Fruit fly (Drosophila melanogaster) whole organism, embryonic: Measurements from ENCODE around the gene mEFG1.

Experiments used
- BEAF-32 ChIP-seq: fragments of 200-800 bp; sonication (Bioruptor generic); optimal IDR thresholded peaks from 3 replicates; lab custom pipeline; 2017; ENCODE audit warnings: missing biosample characterization, missing genetic modification characterization, mild to moderate bottlenecking, moderate library complexity, missing genetic modification reagents
- Bteb2 ChIP-seq: fragments of 200-800 bp; sonication (Bioruptor generic); optimal IDR thresholded peaks from 2 replicates; lab custom pipeline; 2016; ENCODE audit warnings: missing biosample characterization, missing genetic modification characterization
- CG10565 ChIP-seq: fragments of 200-800 bp; sonication (Bioruptor generic); optimal IDR thresholded peaks from 3 replicates; lab custom pipeline; 2016; ENCODE audit warnings: missing biosample characterization, mild to moderate bottlenecking, missing genetic modification characterization
- CG11504 ChIP-seq: fragments of 200-800 bp; sonication (Bioruptor generic); optimal IDR thresholded peaks from 3 replicates; lab custom pipeline; 2019; ENCODE audit warnings: missing biosample characterization, mild to moderate bottlenecking, missing genetic modification characterization, moderate library complexity
- CG12236 ChIP-seq: fragments of 200-800 bp; sonication (Bioruptor generic); optimal IDR thresholded peaks from 2 replicates; lab custom pipeline; 2016; ENCODE audit warnings: missing biosample characterization, missing genetic modification characterization
- CG12942 ChIP-seq: fragments of 200-800 bp; sonication (Bioruptor generic); optimal IDR thresholded peaks from 3 replicates; lab custom pipeline; 2016; ENCODE audit warnings: missing biosample characterization, missing genetic modification characterization
- CG13424 ChIP-seq: fragments of 200-800 bp; sonication (Bioruptor generic); optimal IDR thresholded peaks from 2 replicates; lab custom pipeline; 2019; ENCODE audit warnings: missing biosample characterization, mild to moderate bottlenecking, missing genetic modification characterization, moderate library complexity
- CG14667 ChIP-seq: fragments of 200-800 bp; sonication (Bioruptor generic); IDR thresholded peaks from 2 replicates; pipeline ENCODE4 v1.3.6; 2022; ENCODE audit warnings: missing biosample characterization, missing genetic modification characterization
- CG14710 ChIP-seq: fragments of 200-800 bp; sonication (Bioruptor generic); optimal IDR thresholded peaks from 3 replicates; lab custom pipeline; 2019; ENCODE audit warnings: missing biosample characterization, mild to moderate bottlenecking, missing genetic modification characterization, moderate library complexity
- CG18619 ChIP-seq: fragments of 200-800 bp; sonication (Bioruptor generic); optimal IDR thresholded peaks from 3 replicates; lab custom pipeline; 2017; ENCODE audit warnings: missing biosample characterization, mild to moderate bottlenecking, missing genetic modification characterization
- CG2875 ChIP-seq: fragments of 200-800 bp; sonication (Bioruptor generic); optimal IDR thresholded peaks from 2 replicates; lab custom pipeline; 2017; ENCODE audit warnings: missing biosample characterization, mild to moderate bottlenecking, missing genetic modification characterization, missing genetic modification reagents
- CG30403 ChIP-seq: fragments of 200-800 bp; sonication (Bioruptor generic); optimal IDR thresholded peaks from 3 replicates; lab custom pipeline; 2016; ENCODE audit warnings: missing biosample characterization, missing genetic modification characterization
- CG4424 ChIP-seq: fragments of 200-800 bp; sonication (Bioruptor generic); optimal IDR thresholded peaks from 3 replicates; lab custom pipeline; 2016; ENCODE audit warnings: missing biosample characterization, missing genetic modification characterization
- CG4707 ChIP-seq: fragments of 200-800 bp; sonication (Bioruptor generic); optimal IDR thresholded peaks from 2 replicates; lab custom pipeline; 2018; ENCODE audit warnings: missing biosample characterization, mild to moderate bottlenecking, missing genetic modification characterization, moderate library complexity
- CG4730 ChIP-seq: fragments of 200-800 bp; sonication (Bioruptor generic); IDR thresholded peaks from 2 replicates; pipeline ENCODE4 v1.3.6; 2022; ENCODE audit warnings: missing biosample characterization, missing genetic modification characterization
- CG5953 ChIP-seq: fragments of 200-800 bp; sonication (Bioruptor generic); IDR thresholded peaks from 2 replicates; pipeline ENCODE4 v1.3.6; 2022; ENCODE audit warnings: missing biosample characterization, missing genetic modification characterization
- CG7271 ChIP-seq: fragments of 200-800 bp; sonication (Bioruptor generic); optimal IDR thresholded peaks from 2 replicates; lab custom pipeline; 2018; ENCODE audit warnings: missing biosample characterization, mild to moderate bottlenecking, missing genetic modification characterization, moderate library complexity
- CG8359 ChIP-seq: fragments of 200-800 bp; sonication (Bioruptor generic); optimal IDR thresholded peaks from 2 replicates; lab custom pipeline; 2017; ENCODE audit warnings: missing biosample characterization, mild to moderate bottlenecking, missing genetic modification characterization, borderline replicate concordance
- CG8944 ChIP-seq: fragments of 200-800 bp; sonication (Bioruptor generic); optimal IDR thresholded peaks from 3 replicates; lab custom pipeline; 2016; ENCODE audit warnings: missing biosample characterization, missing genetic modification characterization
- CG9215 ChIP-seq: fragments of 200-800 bp; sonication (Bioruptor generic); IDR thresholded peaks from 2 replicates; pipeline ENCODE4 v1.3.6; 2022; ENCODE audit warnings: missing biosample characterization, missing genetic modification characterization
- Chrac-16 ChIP-seq: fragments of 200-800 bp; sonication (Bioruptor generic); optimal IDR thresholded peaks from 3 replicates; lab custom pipeline; 2016; ENCODE audit warnings: missing biosample characterization, missing genetic modification characterization
- Dll ChIP-seq: fragments of 200-800 bp; sonication (Bioruptor generic); IDR thresholded peaks from 4 replicates; pipeline ENCODE4 v1.3.6; 2022; ENCODE audit warnings: missing biosample characterization, missing genetic modification characterization; ENCODE audit not compliant: partially characterized antibody
- Drgx ChIP-seq: fragments of 200-800 bp; sonication (Bioruptor generic); IDR thresholded peaks from 2 replicates; pipeline ENCODE4 v1.3.6; 2022; ENCODE audit warnings: missing biosample characterization, missing genetic modification characterization
- Fer2 ChIP-seq: fragments of 200-800 bp; sonication (Bioruptor generic); optimal IDR thresholded peaks from 2 replicates; lab custom pipeline; 2018; ENCODE audit warnings: missing biosample characterization, mild to moderate bottlenecking, missing genetic modification characterization, moderate library complexity
- HLHmδ ChIP-seq: fragments of 200-800 bp; sonication (Bioruptor generic); optimal IDR thresholded peaks from 2 replicates; lab custom pipeline; 2018; ENCODE audit warnings: missing biosample characterization, mild to moderate bottlenecking, missing genetic modification characterization, moderate library complexity
- Hr78 ChIP-seq, 2 experiments: fragments of 200-800 bp in 1 of 2; fragments of >200 bp in 1 of 2; sonication (Bioruptor generic) in 1 of 2; optimal IDR thresholded peaks; 2 replicates each; lab custom pipeline; 2017 to 2019; ENCODE audit warnings: missing biosample characterization in 2 of 2, missing genetic modification characterization in 2 of 2, mild to moderate bottlenecking in 1 of 2, moderate library complexity in 1 of 2
- Lhr ChIP-seq: fragments of 200-800 bp; sonication (Bioruptor generic); optimal IDR thresholded peaks from 3 replicates; lab custom pipeline; 2017; ENCODE audit warnings: mild to moderate bottlenecking, missing biosample characterization, missing genetic modification reagents, missing genetic modification characterization
- MTF-1 ChIP-seq: fragments of 200-800 bp; sonication (Bioruptor generic); optimal IDR thresholded peaks from 2 replicates; lab custom pipeline; 2018; ENCODE audit warnings: missing biosample characterization, mild to moderate bottlenecking, missing genetic modification characterization, borderline replicate concordance
- Nf-YC ChIP-seq: fragments of 200-800 bp; optimal IDR thresholded peaks from 3 replicates; lab custom pipeline; 2019; ENCODE audit warnings: missing biosample characterization, mild to moderate bottlenecking, missing genetic modification characterization, moderate library complexity
- Ptx1 ChIP-seq: fragments of 200-800 bp; sonication (Bioruptor generic); IDR thresholded peaks from 2 replicates; pipeline ENCODE4 v1.3.6; 2022; ENCODE audit warnings: missing biosample characterization, missing genetic modification characterization
- Sry-β ChIP-seq: fragments of 200-800 bp; sonication (Bioruptor generic); optimal IDR thresholded peaks from 2 replicates; lab custom pipeline; 2018; ENCODE audit warnings: missing biosample characterization, mild to moderate bottlenecking, missing genetic modification characterization, moderate library complexity
- Ssrp ChIP-seq: fragments of 200-800 bp; sonication (Bioruptor generic); optimal IDR thresholded peaks from 2 replicates; lab custom pipeline; 2018; ENCODE audit warnings: missing biosample characterization, mild to moderate bottlenecking, missing genetic modification characterization, moderate library complexity
- Stat92E ChIP-seq, 3 experiments: fragments of >200 bp in 2 of 3; fragments of 200-800 bp in 1 of 3; sonication (Bioruptor generic) in 1 of 3; optimal IDR thresholded peaks; 2 replicates each; lab custom pipeline; 2017 to 2019; ENCODE audit warnings: missing biosample characterization in 3 of 3, missing genetic modification characterization in 3 of 3, mild to moderate bottlenecking in 1 of 3, moderate library complexity in 1 of 3
- bcd ChIP-seq: fragments of 200-800 bp; sonication (Bioruptor generic); optimal IDR thresholded peaks from 2 replicates; lab custom pipeline; 2017; ENCODE audit warnings: missing biosample characterization, mild to moderate bottlenecking, missing genetic modification characterization
- caup ChIP-seq: fragments of 200-800 bp; sonication (Bioruptor generic); optimal IDR thresholded peaks from 3 replicates; lab custom pipeline; 2017; ENCODE audit warnings: missing biosample characterization, mild to moderate bottlenecking, missing genetic modification characterization, moderate library complexity; ENCODE audit not compliant: severe bottlenecking
- da ChIP-seq: fragments of 200-800 bp; sonication (Bioruptor generic); optimal IDR thresholded peaks from 2 replicates; lab custom pipeline; 2016; ENCODE audit warnings: missing biosample characterization, missing genetic modification characterization
- dmrt11E ChIP-seq: fragments of 200-800 bp; sonication (Bioruptor generic); optimal IDR thresholded peaks from 3 replicates; lab custom pipeline; 2018; ENCODE audit warnings: missing biosample characterization, mild to moderate bottlenecking, missing genetic modification characterization, moderate library complexity
- ewg ChIP-seq: fragments of 200-800 bp; sonication (Bioruptor generic); optimal IDR thresholded peaks from 3 replicates; lab custom pipeline; 2017; ENCODE audit warnings: mild to moderate bottlenecking, missing biosample characterization, missing genetic modification reagents, missing genetic modification characterization
- grn ChIP-seq: fragments of 200-800 bp; sonication (Bioruptor generic); optimal IDR thresholded peaks from 3 replicates; lab custom pipeline; 2017; ENCODE audit warnings: missing biosample characterization, missing genetic modification characterization
- jumu ChIP-seq: fragments of 200-800 bp; sonication (Bioruptor generic); optimal IDR thresholded peaks from 3 replicates; lab custom pipeline; 2016; ENCODE audit warnings: missing biosample characterization, missing genetic modification characterization
- kah ChIP-seq: fragments of 200-800 bp; sonication (Bioruptor generic); optimal IDR thresholded peaks from 2 replicates; lab custom pipeline; 2018; ENCODE audit warnings: missing biosample characterization, mild to moderate bottlenecking, missing genetic modification characterization
- lbe ChIP-seq: fragments of 200-800 bp; sonication (Bioruptor generic); optimal IDR thresholded peaks from 2 replicates; lab custom pipeline; 2016; ENCODE audit warnings: missing biosample characterization, mild to moderate bottlenecking, missing genetic modification characterization
- lov ChIP-seq, 2 experiments: fragments of 200-800 bp in 1 of 2; fragments of >200 bp in 1 of 2; sonication (Bioruptor generic) in 1 of 2; IDR thresholded peaks in 1 of 2; optimal IDR thresholded peaks in 1 of 2; 2 replicates in 1 of 2; 3 replicates in 1 of 2; pipeline versions ENCODE4 v1.3.6 to Lab custom; 2017 to 2022; ENCODE audit warnings: missing biosample characterization in 1 of 2, missing genetic modification characterization in 1 of 2
- otp ChIP-seq: fragments of 200-800 bp; sonication (Bioruptor generic); IDR thresholded peaks from 3 replicates; pipeline ENCODE4, ENCODE4 v1.3.6; 2022; ENCODE audit warnings: missing biosample characterization, missing genetic modification characterization
- prd ChIP-seq, 3 experiments: fragments of >200 bp in 2 of 3; fragments of 200-800 bp in 1 of 3; sonication (Bioruptor generic) in 1 of 3; optimal IDR thresholded peaks in 2 of 3; IDR thresholded peaks in 1 of 3; 2 replicates in 2 of 3; 3 replicates in 1 of 3; pipeline versions ENCODE4 v1.3.6 to Lab custom; 2017 to 2022; ENCODE audit warnings: missing biosample characterization in 1 of 3, missing genetic modification characterization in 1 of 3
- shn ChIP-seq: fragments of 200-800 bp; sonication (Bioruptor generic); optimal IDR thresholded peaks from 3 replicates; lab custom pipeline; 2016; ENCODE audit warnings: missing biosample characterization, missing genetic modification characterization
- sr ChIP-seq: fragments of 200-800 bp; sonication (Bioruptor generic); IDR thresholded peaks from 3 replicates; pipeline ENCODE4 v1.3.6; 2022; ENCODE audit warnings: missing biosample characterization, missing genetic modification characterization
- zen2 ChIP-seq: fragments of 200-800 bp; sonication (Bioruptor generic); IDR thresholded peaks from 3 replicates; pipeline ENCODE4 v1.3.6; 2022; ENCODE audit warnings: missing biosample characterization, missing genetic modification characterization; ENCODE audit not compliant: partially characterized antibody

The mEFG1 gene

dm6 chr2L:7270270-7270669 lies 47.4 kb upstream of the mEFG1 start (continued):
- TF ChIP-seq CG14667 (GFP tag; lab: Robert Waterston, UW) (no peak), CG10565 (GFP tag; lab: Kevin White, UChicago) (no peak), Chrac-16 (peak; percentile 51), MTF-1 (GFP tag; lab: Kevin White, UChicago) (peak; percentile 20), CG14710 (tag; lab: Kevin White, UChicago) (peak; percentile 80), Ssrp (peak; percentile 64), CG8944 (GFP tag; lab: Kevin White, UChicago) (no peak), CG30403 (GFP tag; lab: Kevin White, UChicago) (peak; percentile 33), Ptx1 (GFP tag; lab: Robert Waterston, UW) (0 out of 2 replicates have a peak, but pooled peaks have one; percentile 12), CG18619 (GFP tag; lab: Kevin White, UChicago) (peak; percentile 21), CG12236 (GFP tag; lab: Kevin White, UChicago) (no peak), shn (GFP tag; lab: Kevin White, UChicago) (no peak), CG12942 (GFP tag; lab: Kevin White, UChicago) (no peak), Lhr (GFP tag; lab: Kevin White, UChicago) (peak; percentile 6), BEAF-32 (no peak), sr (GFP tag; lab: Robert Waterston, UW) (no peak), dmrt11E (tag; lab: Kevin White, UChicago) (peak; percentile 89), CG7271 (tag; lab: Kevin White, UChicago) (peak; percentile 17), CG2875 (GFP tag; lab: Kevin White, UChicago) (peak; percentile 60), Sry-β (GFP tag; lab: Kevin White, UChicago) (no peak), ewg (peak; percentile 18), CG9215 (no peak), CG5953 (GFP tag; lab: Robert Waterston, UW) (no peak), jumu (no peak), lov (optimal IDR thresholded peaks at IDR 0.05; lab: Kevin White, UChicago) (no peak), lov (GFP tag; IDR thresholded peaks at IDR 0.05; lab: Robert Waterston, UW) (peak; percentile 61; the same call in 1 of the 3 replicates), CG4707 (GFP tag; lab: Kevin White, UChicago) (no peak), Fer2 (tag; lab: Kevin White, UChicago) (no peak), zen2 (GFP tag; lab: Robert Waterston, UW) (no peak), HLHmδ (GFP tag; lab: Kevin White, UChicago) (no peak), CG13424 (tag; lab: Kevin White, UChicago) (peak; percentile 50), Hr78 (GFP tag; optimal IDR thresholded peaks at IDR 0.05; lab: Kevin White, UChicago) (peak in 1 of 2 experiments; percentile 24), CG4730 (GFP tag; lab: Robert Waterston, UW) (no peak), bcd (GFP tag; lab: Kevin White, UChicago) (peak; percentile 6), caup (no peak), lbe (no peak), CG8359 (GFP tag; lab: Kevin White, UChicago) (peak; percentile 28), CG11504 (peak; percentile 58), Nf-YC (no peak), grn (GFP tag; lab: Kevin White, UChicago) (peak; percentile 9), otp (GFP tag; lab: Robert Waterston, UW) (0 out of 3 replicates have a peak, but pooled peaks have one; percentile 13), Dll (no peak), Bteb2 (GFP tag; lab: Kevin White, UChicago) (no peak), CG4424 (GFP tag; lab: Kevin White, UChicago) (peak; percentile 54), da (GFP tag; lab: Kevin White, UChicago) (no peak), kah (GFP tag; lab: Kevin White, UChicago) (no peak), Drgx (GFP tag; lab: Robert Waterston, UW) (peak; percentile 41; the same call in 1 of the 2 replicates), Stat92E (GFP tag; optimal IDR thresholded peaks at IDR 0.05; lab: Kevin White, UChicago) (peak in 1 of 3 experiments; percentile 58), prd (optimal IDR thresholded peaks at IDR 0.05; lab: Kevin White, UChicago) (no peak), prd (GFP tag; IDR thresholded peaks at IDR 0.05; lab: Robert Waterston, UW) (peak; percentile 68)
